Fruit fly (Drosophila melanogaster): ENCODE results near the gene Cpr100A.

The Cpr100A gene

DNA sequence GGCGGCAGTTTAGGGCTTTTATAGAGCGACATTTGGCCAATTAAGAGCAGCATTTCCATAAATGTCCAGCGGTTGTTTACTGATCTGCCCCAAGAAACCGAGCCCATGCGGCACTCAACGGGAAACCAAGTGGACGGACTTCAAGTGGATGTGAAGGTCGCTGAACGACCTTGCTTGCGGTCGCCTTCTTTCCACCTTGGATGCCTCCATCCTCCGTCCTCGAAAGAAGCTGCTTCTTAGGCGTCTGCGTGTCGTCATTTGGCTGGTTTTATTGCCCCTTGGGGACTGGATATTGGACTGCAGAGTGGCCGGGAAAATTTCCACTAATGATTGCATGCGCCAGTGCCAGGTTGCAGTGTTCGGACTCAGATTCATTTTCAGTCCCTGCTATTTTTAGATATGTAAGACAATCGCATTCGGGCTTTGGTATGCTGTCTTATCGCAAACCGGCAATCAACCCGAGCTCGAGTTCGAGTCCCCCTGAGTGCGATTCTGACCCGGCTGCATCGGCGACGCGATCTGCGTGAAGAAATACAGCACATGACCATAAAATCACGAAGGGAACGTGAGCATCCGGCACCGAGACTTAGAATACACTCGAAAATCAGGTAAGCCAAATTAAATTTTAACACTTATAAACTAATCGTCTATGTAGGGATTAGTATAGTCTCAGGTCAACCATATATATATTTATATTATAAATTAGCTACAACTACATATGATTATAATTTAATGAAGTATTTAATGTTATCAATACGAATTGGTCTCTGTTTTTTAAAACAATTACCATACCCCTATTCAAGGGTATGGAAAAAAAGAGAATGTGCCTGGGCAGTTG lies 24.5 kb upstream of the Cpr100A start:
- TF ChIP-seq Vsx1 (GFP tag; optimal IDR thresholded peaks at IDR 0.05) (no peak), sens (GFP tag) (peak; percentile 42), CG8924 (tag; optimal IDR thresholded peaks at IDR 0.05) (no peak), Ets65A (GFP tag) (peak; percentile 93), CG4617 (GFP tag; optimal IDR thresholded peaks at IDR 0.05; ENCODE audit: borderline replicate concordance) (no peak), nom (GFP tag; optimal IDR thresholded peaks at IDR 0.05) (peak; percentile 41), D19A (tag; optimal IDR thresholded peaks at IDR 0.05) (peak; percentile 43)

DNA sequence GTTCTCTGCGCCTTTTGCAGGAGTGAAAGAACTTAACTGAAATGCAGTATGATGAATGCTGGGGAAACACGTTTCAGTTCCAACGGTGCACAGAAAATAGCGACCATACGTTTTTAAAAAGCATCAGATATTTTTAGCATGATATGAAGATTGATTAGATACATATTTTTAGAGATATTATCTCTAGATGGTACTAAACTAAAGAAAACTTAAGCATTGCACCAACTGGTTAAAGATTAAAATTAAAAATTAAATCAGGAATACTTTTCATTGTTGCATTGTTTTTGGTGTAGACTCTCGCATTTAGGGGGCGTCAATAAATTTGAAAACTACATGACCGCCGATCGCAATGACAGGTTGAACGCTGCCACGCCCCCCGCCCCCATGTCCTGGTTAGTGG lies 23.6 kb upstream of the Cpr100A start:
- no peak for TF ChIP-seq vvl (GFP tag; IDR thresholded peaks at IDR 0.05)
- TF ChIP-seq Ets65A (GFP tag) = peak; percentile 69

DNA sequence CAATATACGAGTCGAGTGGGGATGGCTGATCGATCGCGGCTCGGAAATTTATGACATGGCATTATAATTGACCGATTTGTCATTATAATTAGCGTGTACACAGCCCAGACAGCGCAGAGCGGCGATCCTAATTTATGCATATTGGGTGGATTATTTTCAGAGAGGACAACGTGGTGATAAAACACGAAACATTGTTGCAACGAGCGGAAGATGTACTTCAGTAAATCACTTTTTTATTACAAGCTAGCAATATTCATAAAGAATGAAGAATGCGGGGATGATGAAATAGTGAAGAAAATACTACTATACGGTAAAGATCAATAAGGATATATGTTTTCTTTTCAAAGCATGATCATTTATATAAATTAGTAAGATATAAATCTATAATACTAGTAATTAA lies 22.9 kb upstream of the Cpr100A start:
- TF ChIP-seq Lpt (GFP tag; optimal IDR thresholded peaks at IDR 0.05) = no peak
- TF ChIP-seq CG4854 (GFP tag; optimal IDR thresholded peaks at IDR 0.05) = no peak
- no peak for TF ChIP-seq eyg (GFP tag; optimal IDR thresholded peaks at IDR 0.05)
- no peak for TF ChIP-seq CG7357 (GFP tag; IDR thresholded peaks at IDR 0.05)
- TF ChIP-seq fd64A (GFP tag; optimal IDR thresholded peaks at IDR 0.05) = no peak
- no peak for TF ChIP-seq D (optimal IDR thresholded peaks at IDR 0.05)
- TF ChIP-seq D (GFP tag; optimal IDR thresholded peaks at IDR 0.05) = no peak

DNA sequence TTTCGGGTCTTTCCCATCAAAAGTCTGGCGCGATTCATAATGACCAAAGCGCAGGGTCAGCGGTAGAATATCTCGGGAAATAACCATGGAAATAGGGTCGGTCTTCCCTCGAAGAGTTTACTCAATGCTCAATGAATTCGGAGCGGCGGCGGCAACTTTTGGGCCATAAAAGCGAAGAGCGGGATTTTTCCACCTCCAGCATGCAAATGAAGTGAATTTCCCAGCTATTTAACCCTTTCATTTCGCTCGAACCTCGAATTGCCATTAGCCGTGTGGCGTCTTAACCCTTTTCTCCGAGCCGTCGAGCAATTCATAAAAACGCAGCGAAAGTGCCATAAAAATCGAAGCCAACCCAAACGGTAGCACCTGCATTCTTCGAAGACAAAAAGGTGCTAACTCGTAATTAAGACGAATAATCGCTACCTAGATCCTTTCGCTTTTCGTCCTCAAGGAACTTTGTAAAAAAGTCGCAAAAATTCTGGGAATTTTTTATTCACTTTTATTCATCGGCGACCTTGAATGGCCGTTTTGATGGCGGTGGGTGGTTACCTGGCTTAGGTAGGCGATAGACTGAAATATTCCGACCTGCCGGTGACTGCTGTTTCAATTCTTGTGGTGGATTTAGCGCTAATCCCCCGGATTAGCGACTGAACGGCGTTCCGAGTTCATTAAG lies 17.7 kb upstream of the Cpr100A start:
- TF ChIP-seq Kr (GFP tag; optimal IDR thresholded peaks at IDR 0.05) (peak; percentile 52), D (optimal IDR thresholded peaks at IDR 0.05) (peak; percentile 12), D (GFP tag; optimal IDR thresholded peaks at IDR 0.05) (no peak), zen (tag; optimal IDR thresholded peaks at IDR 0.05) (peak; percentile 76), CG10366 (GFP tag; IDR thresholded peaks at IDR 0.05) (no peak), HmgD (GFP tag; optimal IDR thresholded peaks at IDR 0.05) (no peak), tll (GFP tag; optimal IDR thresholded peaks at IDR 0.05) (peak in 1 of 2 experiments; percentile 100), tna (GFP tag; IDR thresholded peaks at IDR 0.05; ENCODE audit: partially characterized antibody) (no peak), Ets65A (GFP tag) (peak; percentile 78), cad (GFP tag; optimal IDR thresholded peaks at IDR 0.05) (peak; percentile 89)

DNA sequence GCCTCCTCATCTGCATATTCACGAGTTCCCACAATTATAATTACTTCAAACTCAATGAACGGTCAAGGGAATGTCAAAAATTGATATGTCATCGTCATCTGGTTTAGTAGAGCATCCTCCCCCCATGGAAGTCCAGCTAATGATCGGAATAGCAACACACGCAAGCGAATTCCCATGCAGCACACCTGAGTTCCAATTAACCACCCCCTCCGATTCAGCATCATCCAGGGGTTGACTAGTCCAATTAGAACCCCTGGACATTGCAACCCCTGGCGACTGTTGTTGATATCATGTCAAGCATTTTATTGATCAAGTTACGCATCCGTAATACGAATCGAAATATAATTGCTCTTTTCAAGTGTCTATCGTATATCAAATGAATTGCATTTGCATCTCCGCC lies 16.9 kb upstream of the Cpr100A start:
- TF ChIP-seq tio (GFP tag; optimal IDR thresholded peaks at IDR 0.05) (no peak), Mad (GFP tag; optimal IDR thresholded peaks at IDR 0.05) (no peak), nerfin-1 (tag; optimal IDR thresholded peaks at IDR 0.05) (peak; percentile 94), insv (GFP tag; optimal IDR thresholded peaks at IDR 0.05) (peak in 1 of 2 experiments; percentile 50)

DNA sequence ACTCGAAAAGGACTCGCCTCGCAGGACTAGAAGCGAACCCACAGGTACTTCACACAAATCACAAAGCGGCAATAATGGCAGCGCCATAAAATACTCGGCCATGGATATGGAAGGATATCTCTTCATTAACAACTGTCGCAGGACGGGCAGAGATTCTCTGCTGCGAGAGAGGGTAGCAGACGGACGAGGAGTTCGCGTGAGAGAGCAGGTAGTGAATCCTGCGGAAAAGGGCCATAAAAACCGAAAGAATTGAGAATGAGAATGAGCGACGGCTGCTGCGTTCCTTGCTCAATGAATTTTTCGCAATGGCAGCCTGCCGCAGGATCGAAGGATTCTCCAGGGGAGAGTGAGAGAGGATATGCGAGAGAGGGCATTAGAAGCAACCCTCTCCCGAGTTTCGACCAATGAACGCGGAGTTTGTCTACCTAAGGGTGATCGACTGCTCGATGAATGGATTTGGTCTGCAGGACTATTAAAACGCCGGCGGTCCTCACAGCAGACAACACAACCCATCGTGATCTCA lies 15.4 kb upstream of the Cpr100A start, which contains the start of gene tll:
Gene tll, plus strand, starts transcription at position 473 of the 523 bp plus-strand sequence.
- TF ChIP-seq CG33213 (GFP tag; optimal IDR thresholded peaks at IDR 0.05) (no peak), CG30403 (GFP tag; optimal IDR thresholded peaks at IDR 0.05) (no peak), Kr (GFP tag; optimal IDR thresholded peaks at IDR 0.05) (peak; percentile 6), Trl (optimal IDR thresholded peaks at IDR 0.05) (peak in 1 of 2 experiments; percentile 68), Trl (GFP tag; optimal IDR thresholded peaks at IDR 0.05) (no peak), CG2120 (GFP tag; optimal IDR thresholded peaks at IDR 0.05) (no peak), phol (tag; optimal IDR thresholded peaks at IDR 0.05) (peak; percentile 7), jing (GFP tag; optimal IDR thresholded peaks at IDR 0.05) (no peak), cg (GFP tag; optimal IDR thresholded peaks at IDR 0.05) (no peak), exex (tag; optimal IDR thresholded peaks at IDR 0.05) (no peak), kni (GFP tag; optimal IDR thresholded peaks at IDR 0.05) (peak; percentile 10), D (optimal IDR thresholded peaks at IDR 0.05) (peak; percentile 89), D (GFP tag; optimal IDR thresholded peaks at IDR 0.05) (no peak), ci (GFP tag; IDR thresholded peaks at IDR 0.05) (no peak), CG4707 (GFP tag; optimal IDR thresholded peaks at IDR 0.05) (no peak), tll (GFP tag; optimal IDR thresholded peaks at IDR 0.05) (peak in 1 of 2 experiments; percentile 96), dpn (GFP tag; optimal IDR thresholded peaks at IDR 0.05) (no peak)
